Fruit fly (Drosophila melanogaster) whole organism, embryonic: ENCODE data around the gene Brms1.

Experiments
- Asciz ChIP-seq: fragments of 200-800 bp; sonication (Bioruptor generic); optimal IDR thresholded peaks from 2 replicates; lab custom pipeline; 2017; ENCODE audit warnings: missing biosample characterization, mild to moderate bottlenecking, missing genetic modification characterization, missing genetic modification reagents
- Atf-2 ChIP-seq: fragments of 200-800 bp; sonication (Bioruptor generic); optimal IDR thresholded peaks from 2 replicates; lab custom pipeline; 2016; ENCODE audit warnings: missing biosample characterization, missing genetic modification characterization
- CG10543 ChIP-seq: fragments of 200-800 bp; sonication (Bioruptor generic); optimal IDR thresholded peaks from 3 replicates; lab custom pipeline; 2017; ENCODE audit warnings: missing biosample characterization, mild to moderate bottlenecking, missing genetic modification characterization, moderate library complexity
- CG11504 ChIP-seq: fragments of 200-800 bp; sonication (Bioruptor generic); optimal IDR thresholded peaks from 3 replicates; lab custom pipeline; 2019; ENCODE audit warnings: missing biosample characterization, mild to moderate bottlenecking, missing genetic modification characterization, moderate library complexity
- CG11723 ChIP-seq: fragments of 200-800 bp; sonication (Bioruptor generic); optimal IDR thresholded peaks from 2 replicates; lab custom pipeline; 2017; ENCODE audit warnings: missing biosample characterization, mild to moderate bottlenecking, missing genetic modification characterization
- CG15269 ChIP-seq: fragments of 200-800 bp; sonication (Bioruptor generic); optimal IDR thresholded peaks from 2 replicates; lab custom pipeline; 2018; ENCODE audit warnings: missing biosample characterization, mild to moderate bottlenecking, missing genetic modification characterization, moderate library complexity
- CG15696 ChIP-seq: fragments of 200-800 bp; sonication (Bioruptor generic); optimal IDR thresholded peaks from 2 replicates; lab custom pipeline; 2019; ENCODE audit warnings: missing biosample characterization, mild to moderate bottlenecking, missing genetic modification characterization, moderate library complexity
- CG17361 ChIP-seq: fragments of 200-800 bp; sonication (Bioruptor generic); IDR thresholded peaks from 3 replicates; pipeline ENCODE4 v1.3.6; 2022; ENCODE audit warnings: missing biosample characterization, missing genetic modification characterization
- CG17829 ChIP-seq: fragments of 200-800 bp; optimal IDR thresholded peaks from 2 replicates; lab custom pipeline; 2019; ENCODE audit warnings: missing biosample characterization, mild to moderate bottlenecking, missing genetic modification characterization, moderate library complexity
- CG1832 ChIP-seq: fragments of 200-800 bp; sonication (Bioruptor generic); optimal IDR thresholded peaks from 2 replicates; lab custom pipeline; 2017; ENCODE audit warnings: missing biosample characterization, mild to moderate bottlenecking, missing genetic modification characterization, inconsistent platforms
- CG18619 ChIP-seq: fragments of 200-800 bp; sonication (Bioruptor generic); optimal IDR thresholded peaks from 3 replicates; lab custom pipeline; 2017; ENCODE audit warnings: missing biosample characterization, mild to moderate bottlenecking, missing genetic modification characterization
- CG2712 ChIP-seq: fragments of 200-800 bp; optimal IDR thresholded peaks from 3 replicates; lab custom pipeline; 2019; ENCODE audit warnings: missing biosample characterization, mild to moderate bottlenecking, missing genetic modification characterization, moderate library complexity
- CG34224 ChIP-seq: fragments of 200-800 bp; sonication (Bioruptor generic); IDR thresholded peaks from 3 replicates; pipeline ENCODE4 v1.3.6; 2022; ENCODE audit warnings: missing biosample characterization, missing genetic modification characterization; ENCODE audit not compliant: partially characterized antibody
- CG3838 ChIP-seq: fragments of 200-800 bp; sonication (Bioruptor generic); optimal IDR thresholded peaks from 3 replicates; lab custom pipeline; 2016; ENCODE audit warnings: missing biosample characterization, missing genetic modification characterization
- CG4404 ChIP-seq: fragments of 200-800 bp; sonication (Bioruptor generic); IDR thresholded peaks from 2 replicates; pipeline ENCODE4 v1.3.6; 2022; ENCODE audit warnings: missing biosample characterization, missing genetic modification characterization
- CG4424 ChIP-seq: fragments of 200-800 bp; sonication (Bioruptor generic); optimal IDR thresholded peaks from 3 replicates; lab custom pipeline; 2016; ENCODE audit warnings: missing biosample characterization, missing genetic modification characterization
- CG4707 ChIP-seq: fragments of 200-800 bp; sonication (Bioruptor generic); optimal IDR thresholded peaks from 2 replicates; lab custom pipeline; 2018; ENCODE audit warnings: missing biosample characterization, mild to moderate bottlenecking, missing genetic modification characterization, moderate library complexity
- CG5180 ChIP-seq: fragments of 200-800 bp; sonication (Bioruptor generic); optimal IDR thresholded peaks from 3 replicates; lab custom pipeline; 2017; ENCODE audit warnings: missing biosample characterization, missing genetic modification characterization, mild to moderate bottlenecking, moderate library complexity, missing genetic modification reagents
- CG6272 ChIP-seq: fragments of 200-800 bp; sonication (Bioruptor generic); IDR thresholded peaks from 2 replicates; pipeline ENCODE4 v1.3.6; 2022; ENCODE audit warnings: missing biosample characterization, missing genetic modification characterization
- CG6791 ChIP-seq: fragments of 200-800 bp; sonication (Bioruptor generic); IDR thresholded peaks from 3 replicates; pipeline ENCODE4 v1.3.6; 2022; ENCODE audit warnings: missing biosample characterization, missing genetic modification characterization; ENCODE audit not compliant: partially characterized antibody
- CG7839 ChIP-seq: fragments of 200-800 bp; sonication (Bioruptor generic); optimal IDR thresholded peaks from 3 replicates; lab custom pipeline; 2018; ENCODE audit warnings: missing biosample characterization, mild to moderate bottlenecking, missing genetic modification characterization, moderate library complexity
- CG7928 ChIP-seq: fragments of 200-800 bp; sonication (Bioruptor generic); optimal IDR thresholded peaks from 2 replicates; lab custom pipeline; 2017; ENCODE audit warnings: missing biosample characterization, mild to moderate bottlenecking, missing genetic modification characterization
- CG7963 ChIP-seq: fragments of 200-800 bp; sonication (Bioruptor generic); IDR thresholded peaks from 3 replicates; pipeline ENCODE4 v1.3.6; 2022; ENCODE audit warnings: missing biosample characterization, missing genetic modification characterization; ENCODE audit not compliant: partially characterized antibody
- Chrac-16 ChIP-seq: fragments of 200-800 bp; sonication (Bioruptor generic); optimal IDR thresholded peaks from 3 replicates; lab custom pipeline; 2016; ENCODE audit warnings: missing biosample characterization, missing genetic modification characterization
- D ChIP-seq, 2 experiments: fragments of 200-800 bp in 1 of 2; fragments of >200 bp in 1 of 2; sonication (Bioruptor generic) in 1 of 2; optimal IDR thresholded peaks; 2 replicates in 1 of 2; 3 replicates in 1 of 2; lab custom pipeline; 2017; ENCODE audit warnings: mild to moderate bottlenecking in 1 of 2, missing biosample characterization in 1 of 2, missing genetic modification characterization in 1 of 2, missing genetic modification reagents in 1 of 2
- Dp ChIP-seq: fragments of 200-800 bp; sonication (Bioruptor generic); optimal IDR thresholded peaks from 2 replicates; lab custom pipeline; 2018; ENCODE audit warnings: missing biosample characterization, mild to moderate bottlenecking, missing genetic modification characterization, moderate library complexity
- Dref ChIP-seq: fragments of 200-800 bp; sonication (Bioruptor generic); IDR thresholded peaks from 2 replicates; pipeline ENCODE4 v1.3.6; 2022; ENCODE audit warnings: missing biosample characterization, missing genetic modification characterization
- Nf-YB ChIP-seq: fragments of 200-800 bp; sonication (Bioruptor generic); optimal IDR thresholded peaks from 3 replicates; lab custom pipeline; 2019; ENCODE audit warnings: missing biosample characterization, mild to moderate bottlenecking, missing genetic modification characterization, moderate library complexity
- Oli ChIP-seq: fragments of 200-800 bp; sonication (Bioruptor generic); optimal IDR thresholded peaks from 2 replicates; lab custom pipeline; 2018; ENCODE audit warnings: missing biosample characterization, mild to moderate bottlenecking, missing genetic modification characterization, moderate library complexity
- PHDP ChIP-seq: fragments of 200-800 bp; sonication (Bioruptor generic); optimal IDR thresholded peaks from 3 replicates; lab custom pipeline; 2018; ENCODE audit warnings: missing biosample characterization, mild to moderate bottlenecking, missing genetic modification characterization, moderate library complexity
- Sry-β ChIP-seq: fragments of 200-800 bp; sonication (Bioruptor generic); optimal IDR thresholded peaks from 2 replicates; lab custom pipeline; 2018; ENCODE audit warnings: missing biosample characterization, mild to moderate bottlenecking, missing genetic modification characterization, moderate library complexity
- al ChIP-seq: fragments of 200-800 bp; sonication (Bioruptor generic); IDR thresholded peaks from 2 replicates; pipeline ENCODE4 v1.3.6; 2022; ENCODE audit warnings: missing biosample characterization, missing genetic modification characterization
- ato ChIP-seq: fragments of 200-800 bp; sonication (Bioruptor generic); IDR thresholded peaks from 2 replicates; pipeline ENCODE4 v1.3.6; 2022; ENCODE audit warnings: missing biosample characterization, missing genetic modification characterization; ENCODE audit not compliant: partially characterized antibody
- bbx ChIP-seq: fragments of 200-800 bp; sonication (Bioruptor generic); IDR thresholded peaks from 2 replicates; pipeline ENCODE4 v1.3.6; 2022; ENCODE audit warnings: missing biosample characterization, missing genetic modification characterization; ENCODE audit not compliant: partially characterized antibody
- chn ChIP-seq: fragments of 200-800 bp; sonication (Bioruptor generic); optimal IDR thresholded peaks from 2 replicates; lab custom pipeline; 2016; ENCODE audit warnings: missing biosample characterization, missing genetic modification characterization
- dmrt11E ChIP-seq: fragments of 200-800 bp; sonication (Bioruptor generic); optimal IDR thresholded peaks from 3 replicates; lab custom pipeline; 2018; ENCODE audit warnings: missing biosample characterization, mild to moderate bottlenecking, missing genetic modification characterization, moderate library complexity
- gem ChIP-seq: fragments of 200-800 bp; sonication (Bioruptor generic); optimal IDR thresholded peaks from 2 replicates; lab custom pipeline; 2019; ENCODE audit warnings: missing biosample characterization, mild to moderate bottlenecking, missing genetic modification characterization, moderate library complexity
- grau ChIP-seq: fragments of 200-800 bp; optimal IDR thresholded peaks from 3 replicates; lab custom pipeline; 2019; ENCODE audit warnings: missing biosample characterization, mild to moderate bottlenecking, missing genetic modification characterization, moderate library complexity
- lola ChIP-seq, 3 experiments: fragments of >200 bp in 2 of 3; fragments of 200-800 bp in 1 of 3; sonication (Bioruptor generic) in 1 of 3; optimal IDR thresholded peaks; 2 replicates each; lab custom pipeline; 2017 to 2019; ENCODE audit warnings: missing biosample characterization in 3 of 3, missing genetic modification characterization in 3 of 3, mild to moderate bottlenecking in 1 of 3, moderate library complexity in 1 of 3
- mirr ChIP-seq: fragments of 200-800 bp; sonication (Bioruptor generic); optimal IDR thresholded peaks from 3 replicates; lab custom pipeline; 2018; ENCODE audit warnings: missing biosample characterization, mild to moderate bottlenecking, missing genetic modification characterization
- pho ChIP-seq: fragments of 200-800 bp; sonication (Bioruptor generic); optimal IDR thresholded peaks from 2 replicates; lab custom pipeline; 2016; ENCODE audit warnings: missing biosample characterization, missing genetic modification characterization
- prd ChIP-seq, 3 experiments: fragments of >200 bp in 2 of 3; fragments of 200-800 bp in 1 of 3; sonication (Bioruptor generic) in 1 of 3; optimal IDR thresholded peaks in 2 of 3; IDR thresholded peaks in 1 of 3; 2 replicates in 2 of 3; 3 replicates in 1 of 3; pipeline versions ENCODE4 v1.3.6 to Lab custom; 2017 to 2022; ENCODE audit warnings: missing biosample characterization in 1 of 3, missing genetic modification characterization in 1 of 3
- pzg ChIP-seq: fragments of 200-800 bp; sonication (Bioruptor generic); optimal IDR thresholded peaks from 3 replicates; lab custom pipeline; 2018; ENCODE audit warnings: missing biosample characterization, mild to moderate bottlenecking, missing genetic modification characterization, moderate library complexity
- row ChIP-seq: fragments of 200-800 bp; sonication (Bioruptor generic); IDR thresholded peaks from 3 replicates; pipeline ENCODE4 v1.3.6; 2022; ENCODE audit warnings: missing biosample characterization, missing genetic modification characterization
- tgo ChIP-seq: fragments of 200-800 bp; sonication (Bioruptor generic); IDR thresholded peaks from 3 replicates; pipeline ENCODE4 v1.3.6; 2022; ENCODE audit warnings: missing biosample characterization, missing genetic modification characterization
- vnd ChIP-seq: fragments of 200-800 bp; sonication (Bioruptor generic); IDR thresholded peaks from 3 replicates; pipeline ENCODE4 v1.3.6; 2022; ENCODE audit warnings: missing biosample characterization, missing genetic modification characterization; ENCODE audit not compliant: partially characterized antibody
- zen ChIP-seq: fragments of 200-800 bp; sonication (Bioruptor generic); optimal IDR thresholded peaks from 3 replicates; lab custom pipeline; 2018; ENCODE audit warnings: missing biosample characterization, mild to moderate bottlenecking, missing genetic modification characterization, moderate library complexity

Brms1 gene

dm6 chrX:12913729-12914128, 4.3 kb upstream of the Brms1 start (continued):
- peak; percentile 29 for TF ChIP-seq grau (tag; lab: Kevin White, UChicago)
- peak; percentile 3 for TF ChIP-seq CG17829 (tag; lab: Kevin White, UChicago)
- TF ChIP-seq dmrt11E (tag; lab: Kevin White, UChicago), result peak; percentile 37
- TF ChIP-seq CG5180 (GFP tag; lab: Kevin White, UChicago), result no peak
- 0 out of 3 replicates have a peak, but pooled peaks have one; percentile 29 for TF ChIP-seq CG17361 (GFP tag; lab: Robert Waterston, UW)
- TF ChIP-seq D (optimal IDR thresholded peaks at IDR 0.05; lab: Kevin White, UChicago), result no peak
- TF ChIP-seq D (GFP tag; optimal IDR thresholded peaks at IDR 0.05; lab: Kevin White, UChicago), result no peak
- peak; percentile 33 for TF ChIP-seq CG11504 (tag; lab: Kevin White, UChicago)
- TF ChIP-seq Sry-β (GFP tag; lab: Kevin White, UChicago), result no peak
- no peak for TF ChIP-seq CG10543 (GFP tag; lab: Kevin White, UChicago)
- peak; percentile 44 for TF ChIP-seq CG2712 (tag; lab: Kevin White, UChicago)
- TF ChIP-seq CG15696 (tag; lab: Kevin White, UChicago), result peak; percentile 17
- TF ChIP-seq gem (tag; lab: Kevin White, UChicago), result peak; percentile 51
- TF ChIP-seq CG15269 (tag; lab: Kevin White, UChicago), result peak; percentile 4
- TF ChIP-seq Dp (GFP tag; lab: Kevin White, UChicago), result no peak
- peak; percentile 40 for TF ChIP-seq zen
- 0 out of 3 replicates have a peak, but pooled peaks have one; percentile 25 for TF ChIP-seq row (GFP tag; lab: Robert Waterston, UW)
- no peak for TF ChIP-seq bbx
- peak; percentile 3 for TF ChIP-seq Chrac-16 (GFP tag; lab: Kevin White, UChicago)
- TF ChIP-seq CG4404 (GFP tag; lab: Robert Waterston, UW), result peak; percentile 55
- no peak for TF ChIP-seq Nf-YB (GFP tag; lab: Kevin White, UChicago)
- peak; percentile 13 for TF ChIP-seq CG7839 (tag; lab: Kevin White, UChicago)
- TF ChIP-seq PHDP (tag; lab: Kevin White, UChicago), result peak; percentile 16
- TF ChIP-seq lola (GFP tag; optimal IDR thresholded peaks at IDR 0.05; lab: Kevin White, UChicago), result peak in 1 of 3 experiments; percentile 15
- no peak for TF ChIP-seq CG6791 (GFP tag; lab: Robert Waterston, UW)

dm6 chrX:12906914-12907313, 2.5 kb downstream of the Brms1 start, which contains the start of gene mRpL49:
Gene mRpL49 (plus strand): TSS chrX:12907105.
- no peak for TF ChIP-seq Atf-2
- peak; percentile 71 for TF ChIP-seq Dref (GFP tag; lab: Robert Waterston, UW)
- TF ChIP-seq CG15269 (tag; lab: Kevin White, UChicago), result no peak
- TF ChIP-seq al (GFP tag; lab: Robert Waterston, UW), result no peak
- no peak for TF ChIP-seq chn (GFP tag; lab: Kevin White, UChicago)
- TF ChIP-seq CG6272 (GFP tag; lab: Robert Waterston, UW), result no peak
- no peak for TF ChIP-seq CG4424 (GFP tag; lab: Kevin White, UChicago)
- TF ChIP-seq CG18619, result no peak
- TF ChIP-seq CG7928, result no peak
- TF ChIP-seq CG1832 (GFP tag; lab: Kevin White, UChicago), result no peak
- no peak for TF ChIP-seq Oli
- TF ChIP-seq mirr, result no peak
- no peak for TF ChIP-seq Asciz (GFP tag; lab: Kevin White, UChicago)
- TF ChIP-seq ato (GFP tag; lab: Robert Waterston, UW), result 0 out of 2 replicates have a peak, but pooled peaks have one; percentile 13
- no peak for TF ChIP-seq CG11723
- no peak for TF ChIP-seq tgo (GFP tag; lab: Robert Waterston, UW)
- TF ChIP-seq CG34224 (GFP tag; lab: Robert Waterston, UW), result no peak
- TF ChIP-seq pzg, result peak; percentile 34
- TF ChIP-seq pho (GFP tag; lab: Kevin White, UChicago), result no peak
- 0 out of 3 replicates have a peak, but pooled peaks have one; percentile 6 for TF ChIP-seq CG7963 (GFP tag; lab: Robert Waterston, UW)
- TF ChIP-seq CG4707 (GFP tag; lab: Kevin White, UChicago), result no peak
- TF ChIP-seq prd (optimal IDR thresholded peaks at IDR 0.05; lab: Kevin White, UChicago), result no peak
- no peak for TF ChIP-seq prd (GFP tag; IDR thresholded peaks at IDR 0.05; lab: Robert Waterston, UW)
- no peak for TF ChIP-seq CG3838 (GFP tag; lab: Kevin White, UChicago)
- TF ChIP-seq vnd (GFP tag; lab: Robert Waterston, UW), result 0 out of 3 replicates have a peak, but pooled peaks have one; percentile 28
